Fruit fly (Drosophila melanogaster): ENCODE data around the gene ksh.

ksh gene

dm6 chrX:19495611-19496583 lies 1.1 kb upstream of the ksh start (continued):
- no peak for TF ChIP-seq CG7745 (tag; optimal IDR thresholded peaks at IDR 0.05)
- TF ChIP-seq Rfx (GFP tag; IDR thresholded peaks at IDR 0.05) = peak; percentile 76
- TF ChIP-seq phol (tag; optimal IDR thresholded peaks at IDR 0.05) = peak; percentile 41
- TF ChIP-seq CG30431 (GFP tag; optimal IDR thresholded peaks at IDR 0.05) = peak; percentile 40
- peak; percentile 38 for TF ChIP-seq Hr3 (GFP tag; optimal IDR thresholded peaks at IDR 0.05)
- peak; percentile 68 for TF ChIP-seq CoRest (tag; optimal IDR thresholded peaks at IDR 0.05)
- peak; percentile 70 for TF ChIP-seq CG14441 (GFP tag; IDR thresholded peaks at IDR 0.05)
- TF ChIP-seq lola (GFP tag; optimal IDR thresholded peaks at IDR 0.05) = peak in 1 of 3 experiments; percentile 37
- TF ChIP-seq jumu (GFP tag; optimal IDR thresholded peaks at IDR 0.05) = peak; percentile 52
- peak; percentile 79 for TF ChIP-seq CG11456 (GFP tag; IDR thresholded peaks at IDR 0.05)
- no peak for TF ChIP-seq kah (GFP tag; optimal IDR thresholded peaks at IDR 0.05)
- TF ChIP-seq CG14014 (GFP tag; IDR thresholded peaks at IDR 0.05) = peak; percentile 75
- TF ChIP-seq CHES-1-like (GFP tag; optimal IDR thresholded peaks at IDR 0.05) = peak; percentile 63
- peak; percentile 30 for TF ChIP-seq D19A (tag; optimal IDR thresholded peaks at IDR 0.05)
- TF ChIP-seq CG18619 (GFP tag; optimal IDR thresholded peaks at IDR 0.05) = peak; percentile 61
- peak; percentile 53; the same call in 1 of the 2 replicates for TF ChIP-seq gsb (GFP tag; IDR thresholded peaks at IDR 0.05)
- peak; percentile 8 for TF ChIP-seq salm (tag; optimal IDR thresholded peaks at IDR 0.05)
- TF ChIP-seq CG12744 (GFP tag; optimal IDR thresholded peaks at IDR 0.05) = peak; percentile 25
- TF ChIP-seq CG15479 (GFP tag; optimal IDR thresholded peaks at IDR 0.05) = no peak
- peak; percentile 58 for TF ChIP-seq CG30403 (GFP tag; optimal IDR thresholded peaks at IDR 0.05)
- peak; percentile 57 for TF ChIP-seq Dek (tag; optimal IDR thresholded peaks at IDR 0.05)
- TF ChIP-seq cas (GFP tag; IDR thresholded peaks at IDR 0.05) = 0 out of 2 replicates have a peak, but pooled peaks have one; percentile 17
- peak; percentile 65 for TF ChIP-seq HLH54F (GFP tag; optimal IDR thresholded peaks at IDR 0.05)
- no peak for TF ChIP-seq CG2199 (GFP tag; IDR thresholded peaks at IDR 0.05)
- TF ChIP-seq cwo (GFP tag; optimal IDR thresholded peaks at IDR 0.05) = peak; percentile 60
- TF ChIP-seq Ada2b (GFP tag; IDR thresholded peaks at IDR 0.05) = peak; percentile 57; the same call in 1 of the 2 replicates
- TF ChIP-seq E2f2 (GFP tag; IDR thresholded peaks at IDR 0.05) = peak; percentile 44
- peak; percentile 30 for TF ChIP-seq bab2 (GFP tag; optimal IDR thresholded peaks at IDR 0.05)
- 0 out of 2 replicates have a peak, but pooled peaks have one; percentile 25 for TF ChIP-seq ttk (GFP tag; IDR thresholded peaks at IDR 0.05)
- no peak for TF ChIP-seq CG8290 (GFP tag; optimal IDR thresholded peaks at IDR 0.05)
- peak in 1 of 2 experiments; percentile 93 for TF ChIP-seq CG8290 (tag; optimal IDR thresholded peaks at IDR 0.05)
- TF ChIP-seq tll (GFP tag; optimal IDR thresholded peaks at IDR 0.05) = no peak
- TF ChIP-seq Antp (GFP tag; optimal IDR thresholded peaks at IDR 0.05) = peak; percentile 73
- peak; percentile 33; the same call in 1 of the 2 replicates for TF ChIP-seq E2f1 (GFP tag; IDR thresholded peaks at IDR 0.05)
- peak; percentile 55 to 76 for TF ChIP-seq Hr51 (GFP tag; optimal IDR thresholded peaks at IDR 0.05)
- TF ChIP-seq CG9876 (GFP tag; optimal IDR thresholded peaks at IDR 0.05) = no peak
- no peak for TF ChIP-seq CG3065 (GFP tag; optimal IDR thresholded peaks at IDR 0.05)
- peak; percentile 56 for TF ChIP-seq CG12299 (tag; optimal IDR thresholded peaks at IDR 0.05)
- TF ChIP-seq H2.0 (GFP tag; IDR thresholded peaks at IDR 0.05) = peak; percentile 36
- TF ChIP-seq CG10274 (GFP tag; optimal IDR thresholded peaks at IDR 0.05) = peak; percentile 37
- no peak for TF ChIP-seq CG10267 (tag; optimal IDR thresholded peaks at IDR 0.05)
- TF ChIP-seq CG6175 (GFP tag; IDR thresholded peaks at IDR 0.05) = no peak
- peak; percentile 63; the same call in 1 of the 3 replicates for TF ChIP-seq so (GFP tag; IDR thresholded peaks at IDR 0.05)
- no peak for TF ChIP-seq vnd (GFP tag; IDR thresholded peaks at IDR 0.05; ENCODE audit: partially characterized antibody)
- peak; percentile 35 for TF ChIP-seq CG6683 (GFP tag; optimal IDR thresholded peaks at IDR 0.05)
- TF ChIP-seq CG13424 (tag; optimal IDR thresholded peaks at IDR 0.05) = peak; percentile 71
- peak; percentile 71 for TF ChIP-seq CG12769 (tag; optimal IDR thresholded peaks at IDR 0.05)
- TF ChIP-seq CG17361 (GFP tag; IDR thresholded peaks at IDR 0.05) = peak; percentile 43; the same call in 1 of the 3 replicates
